Fruit fly (Drosophila melanogaster) whole organism, embryonic: ENCODE measurements around the gene CG42366.

Experiments
- CG10366 ChIP-seq: fragments of 200-800 bp; sonication (Bioruptor generic); IDR thresholded peaks from 2 replicates; pipeline ENCODE4 v1.3.6; 2022; ENCODE audit warnings: missing biosample characterization, missing genetic modification characterization
- CG10462 ChIP-seq: fragments of 200-800 bp; sonication (Bioruptor generic); optimal IDR thresholded peaks from 2 replicates; lab custom pipeline; 2016; ENCODE audit warnings: missing biosample characterization, missing genetic modification characterization
- CG11696 ChIP-seq: fragments of 200-800 bp; sonication (Bioruptor generic); IDR thresholded peaks from 2 replicates; pipeline ENCODE4 v1.3.6; 2022; ENCODE audit warnings: missing biosample characterization, missing genetic modification characterization
- CG11723 ChIP-seq: fragments of 200-800 bp; sonication (Bioruptor generic); optimal IDR thresholded peaks from 2 replicates; lab custom pipeline; 2017; ENCODE audit warnings: missing biosample characterization, mild to moderate bottlenecking, missing genetic modification characterization
- CG12219 ChIP-seq: fragments of 200-800 bp; sonication (Bioruptor generic); optimal IDR thresholded peaks from 3 replicates; lab custom pipeline; 2018; ENCODE audit warnings: missing biosample characterization, mild to moderate bottlenecking, missing genetic modification characterization
- CG13624 ChIP-seq: fragments of 200-800 bp; sonication (Bioruptor generic); optimal IDR thresholded peaks from 2 replicates; lab custom pipeline; 2016; ENCODE audit warnings: missing biosample characterization, missing genetic modification characterization
- CG14667 ChIP-seq: fragments of 200-800 bp; sonication (Bioruptor generic); IDR thresholded peaks from 2 replicates; pipeline ENCODE4 v1.3.6; 2022; ENCODE audit warnings: missing biosample characterization, missing genetic modification characterization
- CG15514 ChIP-seq: fragments of 200-800 bp; sonication (Bioruptor generic); optimal IDR thresholded peaks from 3 replicates; lab custom pipeline; 2017; ENCODE audit warnings: missing biosample characterization, missing genetic modification characterization, mild to moderate bottlenecking, moderate library complexity, missing genetic modification reagents
- CG2120 ChIP-seq: fragments of 200-800 bp; sonication (Bioruptor generic); optimal IDR thresholded peaks from 3 replicates; lab custom pipeline; 2016; ENCODE audit warnings: missing biosample characterization, missing genetic modification characterization
- CG2129 ChIP-seq: fragments of 200-800 bp; sonication (Bioruptor generic); IDR thresholded peaks from 2 replicates; pipeline ENCODE4 v1.3.6; 2022; ENCODE audit warnings: missing biosample characterization, missing genetic modification characterization; ENCODE audit not compliant: partially characterized antibody
- CG30403 ChIP-seq: fragments of 200-800 bp; sonication (Bioruptor generic); optimal IDR thresholded peaks from 3 replicates; lab custom pipeline; 2016; ENCODE audit warnings: missing biosample characterization, missing genetic modification characterization
- CG31388 ChIP-seq: fragments of 200-800 bp; sonication (Bioruptor generic); optimal IDR thresholded peaks from 2 replicates; lab custom pipeline; 2016; ENCODE audit warnings: missing biosample characterization, missing genetic modification characterization
- CG3163 ChIP-seq: fragments of 200-800 bp; sonication (Bioruptor generic); optimal IDR thresholded peaks from 3 replicates; lab custom pipeline; 2016; ENCODE audit warnings: missing biosample characterization, missing genetic modification characterization
- CG32772 ChIP-seq: fragments of 200-800 bp; sonication (Bioruptor generic); IDR thresholded peaks from 2 replicates; pipeline ENCODE4 v1.3.6; 2022; ENCODE audit warnings: missing biosample characterization, missing genetic modification characterization
- CG4404 ChIP-seq: fragments of 200-800 bp; sonication (Bioruptor generic); IDR thresholded peaks from 2 replicates; pipeline ENCODE4 v1.3.6; 2022; ENCODE audit warnings: missing biosample characterization, missing genetic modification characterization
- CG6175 ChIP-seq: fragments of 200-800 bp; sonication (Bioruptor generic); IDR thresholded peaks from 3 replicates; pipeline ENCODE4 v1.3.6; 2022; ENCODE audit warnings: missing biosample characterization, missing genetic modification characterization
- CG6791 ChIP-seq: fragments of 200-800 bp; sonication (Bioruptor generic); IDR thresholded peaks from 3 replicates; pipeline ENCODE4 v1.3.6; 2022; ENCODE audit warnings: missing biosample characterization, missing genetic modification characterization; ENCODE audit not compliant: partially characterized antibody
- CG6854 ChIP-seq: fragments of 200-800 bp; sonication (Bioruptor generic); optimal IDR thresholded peaks from 3 replicates; lab custom pipeline; 2017; ENCODE audit warnings: missing biosample characterization, mild to moderate bottlenecking, missing genetic modification characterization
- CG7963 ChIP-seq: fragments of 200-800 bp; sonication (Bioruptor generic); IDR thresholded peaks from 3 replicates; pipeline ENCODE4 v1.3.6; 2022; ENCODE audit warnings: missing biosample characterization, missing genetic modification characterization; ENCODE audit not compliant: partially characterized antibody
- CG8089 ChIP-seq: fragments of 200-800 bp; sonication (Bioruptor generic); optimal IDR thresholded peaks from 3 replicates; lab custom pipeline; 2016; ENCODE audit warnings: missing biosample characterization, missing genetic modification characterization
- CG8290 ChIP-seq, 3 experiments: fragments of 200-800 bp; sonication (Bioruptor generic); optimal IDR thresholded peaks; 2 replicates each; lab custom pipeline; 2016 to 2019; ENCODE audit warnings: missing biosample characterization in 3 of 3, missing genetic modification characterization in 3 of 3, mild to moderate bottlenecking in 2 of 3, moderate library complexity in 1 of 3
- CkIIα-i1 ChIP-seq: fragments of 200-800 bp; sonication (Bioruptor generic); IDR thresholded peaks from 2 replicates; pipeline ENCODE4 v1.3.6; 2022; ENCODE audit warnings: missing biosample characterization, missing genetic modification characterization
- Dfd ChIP-seq, 2 experiments: fragments of >200 bp; optimal IDR thresholded peaks; 2 replicates each; lab custom pipeline; 2017; ENCODE audit warnings: missing biosample characterization in 2 of 2, missing genetic modification characterization in 2 of 2
- Doc2 ChIP-seq: fragments of 200-800 bp; sonication (Bioruptor generic); IDR thresholded peaks from 2 replicates; pipeline ENCODE4 v1.3.6; 2022; ENCODE audit warnings: missing biosample characterization, missing genetic modification characterization
- Elba2 ChIP-seq: fragments of 200-800 bp; sonication (Bioruptor generic); optimal IDR thresholded peaks from 3 replicates; lab custom pipeline; 2016; ENCODE audit warnings: missing biosample characterization, missing genetic modification characterization
- Fer1 ChIP-seq: fragments of 200-800 bp; sonication (Bioruptor generic); optimal IDR thresholded peaks from 2 replicates; lab custom pipeline; 2017; ENCODE audit warnings: missing biosample characterization, mild to moderate bottlenecking, missing genetic modification characterization
- GATAe ChIP-seq: fragments of 200-800 bp; sonication (Bioruptor generic); conservative IDR thresholded peaks from 2 replicates; pipeline ENCODE4 v1.3.6; 2022; ENCODE audit warnings: missing biosample characterization, missing genetic modification characterization
- Jarid2 ChIP-seq: fragments of 200-800 bp; sonication (Bioruptor generic); optimal IDR thresholded peaks from 3 replicates; lab custom pipeline; 2017; ENCODE audit warnings: mild to moderate bottlenecking, missing biosample characterization, missing genetic modification reagents, missing genetic modification characterization
- MTF-1 ChIP-seq: fragments of 200-800 bp; sonication (Bioruptor generic); optimal IDR thresholded peaks from 2 replicates; lab custom pipeline; 2018; ENCODE audit warnings: missing biosample characterization, mild to moderate bottlenecking, missing genetic modification characterization, borderline replicate concordance
- TFAM ChIP-seq: fragments of 200-800 bp; sonication (Bioruptor generic); optimal IDR thresholded peaks from 2 replicates; lab custom pipeline; 2017; ENCODE audit warnings: missing biosample characterization, missing genetic modification characterization, inconsistent platforms
- cad ChIP-seq: fragments of >200 bp; optimal IDR thresholded peaks from 2 replicates; lab custom pipeline; 2017; ENCODE audit warnings: missing biosample characterization, missing genetic modification characterization
- cato ChIP-seq: fragments of 200-800 bp; sonication (Bioruptor generic); optimal IDR thresholded peaks from 2 replicates; lab custom pipeline; 2016; ENCODE audit warnings: missing biosample characterization, missing genetic modification characterization, borderline replicate concordance
- crc ChIP-seq: fragments of 200-800 bp; sonication (Bioruptor generic); optimal IDR thresholded peaks from 2 replicates; lab custom pipeline; 2016; ENCODE audit warnings: missing biosample characterization, missing genetic modification characterization
- dati ChIP-seq: fragments of 200-800 bp; sonication (Bioruptor generic); IDR thresholded peaks from 2 replicates; pipeline ENCODE4 v1.3.6; 2022; ENCODE audit warnings: missing biosample characterization, missing genetic modification characterization
- dmrt11E ChIP-seq: fragments of 200-800 bp; sonication (Bioruptor generic); optimal IDR thresholded peaks from 3 replicates; lab custom pipeline; 2018; ENCODE audit warnings: missing biosample characterization, mild to moderate bottlenecking, missing genetic modification characterization, moderate library complexity
- gcm2 ChIP-seq: fragments of 200-800 bp; sonication (Bioruptor generic); optimal IDR thresholded peaks from 2 replicates; lab custom pipeline; 2016; ENCODE audit warnings: missing biosample characterization, missing genetic modification characterization
- her ChIP-seq: fragments of 200-800 bp; sonication (Bioruptor generic); optimal IDR thresholded peaks from 2 replicates; lab custom pipeline; 2016; ENCODE audit warnings: missing biosample characterization, missing genetic modification characterization
- kay ChIP-seq: fragments of 200-800 bp; sonication (Bioruptor generic); optimal IDR thresholded peaks from 2 replicates; lab custom pipeline; 2016; ENCODE audit warnings: missing biosample characterization, missing genetic modification characterization
- lbe ChIP-seq: fragments of 200-800 bp; sonication (Bioruptor generic); optimal IDR thresholded peaks from 2 replicates; lab custom pipeline; 2016; ENCODE audit warnings: missing biosample characterization, mild to moderate bottlenecking, missing genetic modification characterization
- mirr ChIP-seq: fragments of 200-800 bp; sonication (Bioruptor generic); optimal IDR thresholded peaks from 3 replicates; lab custom pipeline; 2018; ENCODE audit warnings: missing biosample characterization, mild to moderate bottlenecking, missing genetic modification characterization
- nerfin-1 ChIP-seq: fragments of 200-800 bp; sonication (Bioruptor generic); optimal IDR thresholded peaks from 3 replicates; lab custom pipeline; 2019; ENCODE audit warnings: missing biosample characterization, mild to moderate bottlenecking, missing genetic modification characterization, moderate library complexity
- pzg ChIP-seq: fragments of 200-800 bp; sonication (Bioruptor generic); optimal IDR thresholded peaks from 3 replicates; lab custom pipeline; 2018; ENCODE audit warnings: missing biosample characterization, mild to moderate bottlenecking, missing genetic modification characterization, moderate library complexity
- salm ChIP-seq: fragments of 200-800 bp; sonication (Bioruptor generic); optimal IDR thresholded peaks from 2 replicates; lab custom pipeline; 2018; ENCODE audit warnings: missing biosample characterization, mild to moderate bottlenecking, missing genetic modification characterization
- sim ChIP-seq: fragments of 200-800 bp; sonication (Bioruptor generic); IDR thresholded peaks from 2 replicates; pipeline ENCODE4 v1.3.6; 2022; ENCODE audit warnings: missing biosample characterization, missing genetic modification characterization
- sug ChIP-seq: fragments of 200-800 bp; optimal IDR thresholded peaks from 2 replicates; lab custom pipeline; 2019; ENCODE audit warnings: missing biosample characterization, mild to moderate bottlenecking, missing genetic modification characterization, moderate library complexity
- tgo ChIP-seq: fragments of 200-800 bp; sonication (Bioruptor generic); IDR thresholded peaks from 3 replicates; pipeline ENCODE4 v1.3.6; 2022; ENCODE audit warnings: missing biosample characterization, missing genetic modification characterization
- wdn ChIP-seq: fragments of 200-800 bp; sonication (Bioruptor generic); IDR thresholded peaks from 2 replicates; pipeline ENCODE4 v1.3.6; 2022; ENCODE audit warnings: missing biosample characterization, missing genetic modification characterization
- zen ChIP-seq: fragments of 200-800 bp; sonication (Bioruptor generic); optimal IDR thresholded peaks from 3 replicates; lab custom pipeline; 2018; ENCODE audit warnings: missing biosample characterization, mild to moderate bottlenecking, missing genetic modification characterization, moderate library complexity

CG42366 gene

DNA sequence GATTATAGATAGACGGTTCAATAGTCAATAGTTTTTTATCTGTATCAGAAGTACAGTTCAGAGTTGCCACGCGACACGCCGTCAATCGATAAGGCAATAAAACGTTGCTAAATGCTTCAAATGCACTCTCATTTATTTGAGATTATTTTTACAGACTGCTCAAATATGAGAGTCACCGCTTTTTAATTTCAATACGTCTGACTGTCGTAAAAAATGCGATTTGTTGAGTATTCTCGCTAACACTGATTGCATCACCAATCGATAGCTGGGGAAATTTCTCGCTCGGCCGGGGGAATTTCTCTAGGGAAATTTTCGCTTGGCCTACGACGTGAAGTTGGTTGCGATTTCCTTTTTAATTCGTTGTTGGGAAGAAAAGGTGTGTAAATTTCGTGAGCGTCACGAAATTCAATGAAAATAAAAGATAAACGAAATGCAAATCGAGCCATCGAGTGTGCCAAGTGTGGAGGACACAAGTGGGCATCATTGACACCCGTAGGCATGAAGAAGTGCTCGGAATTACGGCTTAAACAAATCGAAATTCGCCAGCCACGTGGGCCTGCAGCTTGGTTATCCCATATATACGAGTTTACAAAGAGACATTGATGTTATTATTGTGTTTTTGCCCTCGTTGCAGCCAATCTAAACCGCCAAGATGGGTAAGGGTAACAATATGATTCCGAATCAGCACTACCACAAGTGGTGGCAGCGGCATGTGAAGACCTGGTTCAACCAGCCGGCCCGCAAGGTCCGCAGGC, 42.2 kb downstream of the CG42366 start, which contains the start of the genes Dref and RpL13 (continued):
- TF ChIP-seq CG2120 (GFP tag; lab: Kevin White, UChicago) (peak; percentile 85), nerfin-1 (tag; lab: Kevin White, UChicago) (peak; percentile 84), sug (tag; lab: Kevin White, UChicago) (peak; percentile 90), cad (GFP tag; lab: Kevin White, UChicago) (no peak), salm (tag; lab: Kevin White, UChicago) (peak; percentile 84), Jarid2 (GFP tag; lab: Kevin White, UChicago) (no peak), dati (peak; percentile 71), Doc2 (no peak), tgo (peak; percentile 72), GATAe (peak; percentile 28; the same call in 1 of the 2 replicates), TFAM (GFP tag; lab: Kevin White, UChicago) (peak; percentile 41), CG32772 (GFP tag; lab: Robert Waterston, UW) (peak; percentile 37; the same call in 1 of the 2 replicates), CG11723 (GFP tag; lab: Kevin White, UChicago) (peak; percentile 91), Dfd (GFP tag; optimal IDR thresholded peaks at IDR 0.05; lab: Kevin White, UChicago) (no peak), CG13624 (GFP tag; lab: Kevin White, UChicago) (peak; percentile 93), CkIIα-i1 (peak; percentile 3; the same call in 1 of the 2 replicates), CG31388 (GFP tag; lab: Kevin White, UChicago) (peak; percentile 3), wdn (GFP tag; lab: Robert Waterston, UW) (peak; percentile 75), CG7963 (GFP tag; lab: Robert Waterston, UW) (peak; percentile 66; the same call in 1 of the 3 replicates), CG6175 (peak; percentile 79), crc (peak; percentile 80), CG6854 (GFP tag; lab: Kevin White, UChicago) (peak; percentile 94), cato (peak; percentile 65), CG8290 (GFP tag; optimal IDR thresholded peaks at IDR 0.05; lab: Kevin White, UChicago) (peak; percentile 67), CG8290 (tag; optimal IDR thresholded peaks at IDR 0.05; lab: Kevin White, UChicago) (peak; percentile 87 to 92), CG2129 (GFP tag; lab: Robert Waterston, UW) (peak; percentile 47), CG3163 (peak; percentile 70), gcm2 (peak; percentile 80), CG11696 (GFP tag; lab: Robert Waterston, UW) (peak; percentile 72), sim (GFP tag; lab: Robert Waterston, UW) (peak; percentile 76), CG12219 (GFP tag; lab: Kevin White, UChicago) (peak; percentile 87), MTF-1 (peak; percentile 96), CG4404 (peak; percentile 26; the same call in 1 of the 2 replicates), CG30403 (GFP tag; lab: Kevin White, UChicago) (peak; percentile 80), Elba2 (GFP tag; lab: Kevin White, UChicago) (no peak), her (GFP tag; lab: Kevin White, UChicago) (peak; percentile 88), CG14667 (GFP tag; lab: Robert Waterston, UW) (peak; percentile 16; the same call in 1 of the 2 replicates), Fer1 (GFP tag; lab: Kevin White, UChicago) (peak; percentile 95), kay (GFP tag; lab: Kevin White, UChicago) (peak; percentile 36), dmrt11E (tag; lab: Kevin White, UChicago) (peak; percentile 70), zen (tag; lab: Kevin White, UChicago) (peak; percentile 67), mirr (GFP tag; lab: Kevin White, UChicago) (peak; percentile 98), CG10462 (GFP tag; lab: Kevin White, UChicago) (peak; percentile 67), pzg (GFP tag; lab: Kevin White, UChicago) (peak; percentile 83), CG6791 (GFP tag; lab: Robert Waterston, UW) (peak; percentile 69; the same call in 2 of the 3 replicates), CG10366 (peak; percentile 68), CG15514 (peak; percentile 93), CG8089 (GFP tag; lab: Kevin White, UChicago) (peak; percentile 73), lbe (GFP tag; lab: Kevin White, UChicago) (peak; percentile 78)
